Fruit fly (Drosophila melanogaster) whole organism, pupa: ENCODE data around the gene tos.

Experiments used
- CG14655 ChIP-seq: fragments of 200-800 bp; sonication (Bioruptor generic); optimal IDR thresholded peaks from 3 replicates; lab custom pipeline; 2017; ENCODE audit warnings: mild to moderate bottlenecking, missing biosample characterization, missing genetic modification reagents, missing genetic modification characterization
- CG17806 ChIP-seq: fragments of 200-800 bp; sonication (Bioruptor generic); optimal IDR thresholded peaks from 2 replicates; lab custom pipeline; 2018; ENCODE audit warnings: missing biosample characterization, mild to moderate bottlenecking, missing genetic modification characterization, moderate library complexity
- CG34367 ChIP-seq: fragments of 200-800 bp; sonication (Bioruptor generic); optimal IDR thresholded peaks from 2 replicates; lab custom pipeline; 2018; ENCODE audit warnings: missing biosample characterization, mild to moderate bottlenecking, missing genetic modification characterization
- CG8159 ChIP-seq: fragments of 200-800 bp; sonication (Bioruptor generic); optimal IDR thresholded peaks from 3 replicates; lab custom pipeline; 2018; ENCODE audit warnings: missing biosample characterization, mild to moderate bottlenecking, missing genetic modification characterization, moderate library complexity
- CG8301 ChIP-seq: fragments of 200-800 bp; sonication (Bioruptor generic); optimal IDR thresholded peaks from 2 replicates; lab custom pipeline; 2018; ENCODE audit warnings: missing biosample characterization, mild to moderate bottlenecking, missing genetic modification characterization
- Ets98B ChIP-seq: fragments of 200-800 bp; sonication (Bioruptor generic); IDR thresholded peaks from 2 replicates; pipeline ENCODE4 v1.3.6; 2022; ENCODE audit warnings: missing biosample characterization, missing genetic modification characterization
- Snoo ChIP-seq: fragments of 200-800 bp; sonication (Bioruptor generic); optimal IDR thresholded peaks from 3 replicates; lab custom pipeline; 2017; ENCODE audit warnings: missing biosample characterization, mild to moderate bottlenecking, missing genetic modification characterization, inconsistent platforms
- gl ChIP-seq: fragments of 200-800 bp; sonication (Bioruptor generic); optimal IDR thresholded peaks from 2 replicates; lab custom pipeline; 2018; ENCODE audit warnings: missing biosample characterization, mild to moderate bottlenecking, missing genetic modification characterization

DNA sequence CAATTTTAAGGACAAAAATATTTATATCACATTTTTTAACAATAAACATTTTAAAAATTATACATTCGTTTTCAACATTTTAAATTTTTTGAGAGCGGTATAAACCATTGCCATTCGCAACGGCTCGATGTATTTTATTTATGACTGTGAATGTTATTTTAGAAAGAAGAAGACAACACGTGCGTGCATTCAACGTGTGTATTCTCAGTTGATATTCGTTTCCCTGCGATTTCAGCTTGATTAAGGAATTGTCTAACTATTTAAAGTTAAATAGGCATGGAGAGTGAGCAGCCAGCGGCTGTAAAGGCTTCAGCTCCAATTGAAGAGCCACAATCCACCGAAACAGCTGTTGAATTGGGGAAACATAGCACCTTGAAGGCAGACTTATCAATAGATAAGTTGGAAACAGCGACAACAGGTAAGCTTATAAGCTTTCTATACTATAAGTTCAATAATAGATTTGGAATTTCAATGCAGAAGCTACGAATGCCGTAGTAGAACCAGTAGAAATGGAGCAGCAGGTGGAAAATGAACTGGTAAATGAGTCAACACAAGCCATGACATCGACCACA lies 16.8 kb upstream of the tos start, which contains the start of gene CG10341:
- TF ChIP-seq CG8159 (tag; lab: Kevin White, UChicago) (no peak), CG17806 (tag; lab: Kevin White, UChicago) (no peak), gl (tag; lab: Kevin White, UChicago) (no peak), CG34367 (no peak), Snoo (tag; lab: Kevin White, UChicago) (no peak), Ets98B (no peak), CG14655 (GFP tag; lab: Kevin White, UChicago) (no peak), CG8301 (tag; lab: Kevin White, UChicago) (no peak)
